Fruit fly (Drosophila melanogaster) S2 (cell line): ENCODE results near the gene CG12106.

ENCODE experiments used
- CG8478 ChIP-seq: fragments of >200 bp; optimal IDR thresholded peaks from 2 replicates; lab custom pipeline; 2018
- CTCF ChIP-seq, 2 experiments: fragments of >200 bp; optimal IDR thresholded peaks; 2 replicates each; lab custom pipeline; 2018

dm6 chrX:9161912-9162311 is 31.8 kb upstream of the CG12106 start, which contains the start of the genes Zpr1 and CG44532:
- TF ChIP-seq CG8478 (no peak), CTCF (optimal IDR thresholded peaks at IDR 0.05; lab: Kevin White, UChicago) (no peak)
